Worm (Caenorhabditis elegans): Measurements from ENCODE around the gene C26B2.7.

Gene C26B2.7

ce11 chrIV:8000763-8001162 is 15.3 kb upstream of the C26B2.7 start:
- no peak for TF ChIP-seq ceh-14 (tag; optimal IDR thresholded peaks at IDR 0.05)
- no peak for TF ChIP-seq elt-2 (tag; optimal IDR thresholded peaks at IDR 0.05)
- no peak for TF ChIP-seq hlh-15 (tag; optimal IDR thresholded peaks at IDR 0.05)
- no peak for TF ChIP-seq pax-1 (tag; optimal IDR thresholded peaks at IDR 0.05)

DNA sequence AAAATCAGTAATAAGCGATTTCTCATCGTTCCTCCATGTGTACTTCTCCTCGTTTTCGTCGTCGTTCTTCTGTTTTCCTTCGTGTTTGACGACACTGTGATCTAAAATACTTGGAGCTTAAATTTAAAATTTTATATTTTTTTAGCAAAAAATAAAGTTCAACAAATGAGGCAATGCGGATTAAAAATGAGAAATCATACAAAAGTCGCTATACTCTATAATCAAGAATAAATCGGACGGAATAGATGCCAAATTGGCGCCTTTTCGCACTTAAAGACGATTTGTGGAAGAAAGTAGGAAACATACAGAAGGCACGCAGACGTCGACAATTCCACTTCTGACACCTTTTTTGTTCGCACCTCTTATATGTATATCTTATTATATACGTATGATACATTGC is 12.1 kb upstream of the C26B2.7 start, which contains the start of gene rig-4:
Gene rig-4, minus strand, starts transcription at position 101 of the 400 bp plus-strand sequence.
- TF ChIP-seq lim-6 (tag; optimal IDR thresholded peaks at IDR 0.05), result no peak
- no peak for TF ChIP-seq hlh-6 (tag; optimal IDR thresholded peaks at IDR 0.05)
- TF ChIP-seq pat-9 (tag; optimal IDR thresholded peaks at IDR 0.05), result no peak
- no peak for TF ChIP-seq pha-2 (tag; optimal IDR thresholded peaks at IDR 0.05)
- no peak for TF ChIP-seq madf-2 (tag; optimal IDR thresholded peaks at IDR 0.05)
- no peak for TF ChIP-seq pha-4 (tag; optimal IDR thresholded peaks at IDR 0.05)
- no peak for TF ChIP-seq unc-55 (GFP tag; optimal IDR thresholded peaks at IDR 0.05)
- no peak for TF ChIP-seq elt-4 (tag; optimal IDR thresholded peaks at IDR 0.05)
- no peak for TF ChIP-seq zip-5 (tag; optimal IDR thresholded peaks at IDR 0.05)
- TF ChIP-seq hlh-15 (tag; optimal IDR thresholded peaks at IDR 0.05), result no peak
- TF ChIP-seq npax-4 (tag; optimal IDR thresholded peaks at IDR 0.05), result no peak

ce11 chrIV:8005376-8005775 is 10.7 kb upstream of the C26B2.7 start:
- TF ChIP-seq lin-11 (tag; optimal IDR thresholded peaks at IDR 0.05), result no peak
- no peak for TF ChIP-seq elt-2 (tag; optimal IDR thresholded peaks at IDR 0.05)
- TF ChIP-seq hlh-6 (tag; optimal IDR thresholded peaks at IDR 0.05), result no peak
- TF ChIP-seq nhr-232 (tag; optimal IDR thresholded peaks at IDR 0.05), result no peak
- TF ChIP-seq ceh-24 (tag; optimal IDR thresholded peaks at IDR 0.05), result no peak
- TF ChIP-seq gmeb-2 (tag; optimal IDR thresholded peaks at IDR 0.05), result no peak
- TF ChIP-seq ttx-3 (tag; optimal IDR thresholded peaks at IDR 0.05), result no peak
- no peak for TF ChIP-seq sdc-2 (tag; optimal IDR thresholded peaks at IDR 0.05)
- TF ChIP-seq pag-3 (tag; optimal IDR thresholded peaks at IDR 0.05; ENCODE audit: borderline replicate concordance), result no peak
- no peak for TF ChIP-seq C08G9.2 (tag; optimal IDR thresholded peaks at IDR 0.05)
- no peak for TF ChIP-seq sox-2 (GFP tag; IDR thresholded peaks at IDR 0.05)
- TF ChIP-seq ceh-2 (tag; optimal IDR thresholded peaks at IDR 0.05), result no peak

DNA sequence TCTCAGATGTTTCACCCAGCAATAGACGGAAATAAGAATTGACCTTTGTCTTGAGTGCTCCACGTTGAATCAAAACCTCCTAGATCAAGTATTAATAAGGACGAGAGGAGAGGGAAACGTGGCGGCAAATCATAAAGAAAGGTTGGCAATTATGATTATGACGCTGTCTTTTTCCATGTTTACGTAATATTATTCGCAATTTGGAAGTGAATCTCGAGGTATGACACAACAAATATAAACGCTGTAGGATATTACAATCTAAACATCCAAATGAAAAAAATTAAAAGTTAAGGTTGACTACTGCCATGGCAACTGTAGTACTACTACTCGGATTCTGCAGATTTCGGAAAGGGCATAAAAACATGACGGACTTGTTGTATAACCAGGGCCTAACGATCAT is 9.9 kb upstream of the C26B2.7 start:
- no peak for TF ChIP-seq elt-4 (tag; optimal IDR thresholded peaks at IDR 0.05)
- no peak for TF ChIP-seq C08G9.2 (tag; optimal IDR thresholded peaks at IDR 0.05)
- TF ChIP-seq dve-1 (tag; optimal IDR thresholded peaks at IDR 0.05), result no peak
- TF ChIP-seq eyg-1 (tag; optimal IDR thresholded peaks at IDR 0.05), result no peak
- no peak for TF ChIP-seq lim-6 (tag; optimal IDR thresholded peaks at IDR 0.05)
- TF ChIP-seq sox-4 (tag; optimal IDR thresholded peaks at IDR 0.05), result no peak
- no peak for TF ChIP-seq pat-9 (tag; optimal IDR thresholded peaks at IDR 0.05)
- TF ChIP-seq K09A11.1 (tag; optimal IDR thresholded peaks at IDR 0.05; ENCODE audit: insufficient read depth), result no peak
- no peak for TF ChIP-seq ttx-3 (tag; optimal IDR thresholded peaks at IDR 0.05)
- TF ChIP-seq ceh-19 (GFP tag; optimal IDR thresholded peaks at IDR 0.05), result no peak
- no peak for TF ChIP-seq ceh-14 (tag; optimal IDR thresholded peaks at IDR 0.05)
- no peak for TF ChIP-seq ceh-9 (tag; optimal IDR thresholded peaks at IDR 0.05)
- no peak for TF ChIP-seq pag-3 (tag; optimal IDR thresholded peaks at IDR 0.05; ENCODE audit: borderline replicate concordance)

DNA sequence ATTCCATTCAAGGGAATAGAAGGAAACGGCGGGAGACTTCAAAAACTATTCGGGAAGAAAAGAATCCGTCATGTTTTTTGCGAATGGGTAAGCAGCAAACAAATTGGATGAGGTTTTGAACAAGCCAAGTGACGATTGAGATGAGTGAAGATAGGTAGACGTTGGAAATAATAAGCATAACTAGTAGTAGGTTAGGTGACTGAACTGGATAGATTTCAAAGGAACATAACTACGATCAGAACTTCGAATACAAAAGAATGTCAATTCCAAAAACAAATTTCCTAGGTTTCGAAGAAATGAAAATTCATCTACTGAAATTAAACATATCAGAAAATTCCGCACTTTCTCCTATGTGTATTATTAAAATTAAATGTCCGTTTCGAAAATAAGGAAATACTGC is 8.5 kb upstream of the C26B2.7 start:
- TF ChIP-seq pros-1 (tag; optimal IDR thresholded peaks at IDR 0.05) (no peak), madf-2 (tag; optimal IDR thresholded peaks at IDR 0.05) (no peak), ztf-16 (tag; optimal IDR thresholded peaks at IDR 0.05) (no peak)

DNA sequence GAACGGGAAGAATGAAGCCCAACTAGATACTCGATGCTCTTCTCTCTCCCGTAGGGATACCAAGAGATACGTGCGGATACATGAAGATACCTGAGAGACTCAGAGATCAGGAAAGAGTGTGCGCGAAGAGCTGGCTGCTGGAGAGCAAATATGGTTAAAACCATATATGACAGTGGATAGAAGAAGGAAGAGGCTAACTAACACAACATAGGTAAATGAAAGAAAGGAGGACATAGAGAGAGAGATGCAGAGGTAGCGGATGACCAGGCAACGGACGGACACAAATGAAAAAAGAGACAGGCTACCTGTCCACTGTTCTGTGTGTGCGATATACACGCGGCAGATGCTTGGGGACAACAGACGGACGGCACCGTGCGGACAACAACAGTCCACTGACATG is 7.9 kb upstream of the C26B2.7 start:
- TF ChIP-seq hlh-6 (tag; optimal IDR thresholded peaks at IDR 0.05), result no peak
- TF ChIP-seq nfya-1 (tag; optimal IDR thresholded peaks at IDR 0.05), result peak; percentile 20
- peak; percentile 23 for TF ChIP-seq ceh-31 (tag; optimal IDR thresholded peaks at IDR 0.05)
- peak; percentile 62 for TF ChIP-seq ceh-34 (tag; optimal IDR thresholded peaks at IDR 0.05)
- TF ChIP-seq dmd-4 (tag; optimal IDR thresholded peaks at IDR 0.05; ENCODE audit: borderline replicate concordance), result no peak

Data from whole organism, late embryonic.